Worm (Caenorhabditis elegans) whole organism, L4 larva: ENCODE results near the gene txt-19.
A peak's percentile ranks its signal among the peaks of the same experiment; 100 is the strongest.

Source experiments
- F49E8.2 ChIP-seq: sonication (generic microtip); optimal IDR thresholded peaks from 2 replicates; lab custom pipeline; 2016; ENCODE audit warnings: missing compliant biosample characterization, mild to moderate bottlenecking, missing genetic modification characterization, borderline replicate concordance
- R02D3.7 ChIP-seq: fragments of 150-350 bp; sonication (generic microtip); optimal IDR thresholded peaks from 3 replicates; lab custom pipeline; 2014; ENCODE audit warnings: missing biosample characterization, missing genetic modification characterization
- ZK337.2 ChIP-seq: fragments of 200-800 bp; sonication (Bioruptor generic); IDR thresholded peaks from 2 replicates; pipeline ENCODE4 v1.3.6; 2022; ENCODE audit warnings: missing genetic modification reagents, missing genetic modification characterization, missing compliant biosample characterization
- arid-1 ChIP-seq: fragments of 200-800 bp; sonication (Bioruptor generic); conservative IDR thresholded peaks from 2 replicates; pipeline ENCODE4 v1.3.6; 2022; ENCODE audit warnings: missing genetic modification reagents, missing genetic modification characterization, missing compliant biosample characterization
- ceh-20 ChIP-seq: fragments of 200-800 bp; sonication (Bioruptor generic); IDR thresholded peaks from 2 replicates; pipeline ENCODE4 v1.3.6; 2022; ENCODE audit warnings: missing genetic modification reagents, missing genetic modification characterization, missing compliant biosample characterization
- ceh-28 ChIP-seq: fragments of 150-350 bp; optimal IDR thresholded peaks from 2 replicates; lab custom pipeline; 2014; ENCODE audit warnings: missing biosample characterization, missing genetic modification reagents, missing genetic modification characterization
- ceh-32 ChIP-seq: sonication (generic microtip); optimal IDR thresholded peaks from 2 replicates; lab custom pipeline; 2016; ENCODE audit warnings: mild to moderate bottlenecking, missing genetic modification characterization, missing compliant biosample characterization; ENCODE audit not compliant: poor library complexity
- ceh-44 ChIP-seq: fragments of 200-800 bp; sonication (Bioruptor generic); IDR thresholded peaks from 2 replicates; pipeline ENCODE4 v1.3.6; 2022; ENCODE audit warnings: missing genetic modification reagents, missing genetic modification characterization, missing compliant biosample characterization
- ces-1 ChIP-seq: fragments of 150-350 bp; sonication (generic microtip); optimal IDR thresholded peaks from 4 replicates; lab custom pipeline; 2014; ENCODE audit warnings: missing biosample characterization, missing genetic modification reagents, missing genetic modification characterization
- cey-2 ChIP-seq: sonication (generic microtip); optimal IDR thresholded peaks from 3 replicates; lab custom pipeline; 2017; ENCODE audit warnings: missing genetic modification characterization, mild to moderate bottlenecking, missing compliant biosample characterization, antibody characterized with exemption, borderline replicate concordance; ENCODE audit not compliant: insufficient read depth
- daf-12 ChIP-seq: fragments of 150-350 bp; optimal IDR thresholded peaks from 2 replicates; lab custom pipeline; 2014; ENCODE audit warnings: missing biosample characterization, missing genetic modification reagents, missing genetic modification characterization
- daf-16 ChIP-seq, 3 experiments: sonication (generic microtip); optimal IDR thresholded peaks; 2 replicates each; lab custom pipeline; 2016 to 2017; ENCODE audit warnings: missing genetic modification characterization in 3 of 3, missing genetic modification reagents in 3 of 3, mild to moderate bottlenecking in 2 of 3, missing compliant biosample characterization in 2 of 3, missing biosample characterization in 1 of 3, moderate library complexity in 1 of 3
- dmd-6 ChIP-seq: fragments of 200-800 bp; sonication (Bioruptor generic); IDR thresholded peaks from 2 replicates; pipeline ENCODE4 v1.3.6; 2022; ENCODE audit warnings: missing genetic modification reagents, missing genetic modification characterization, missing compliant biosample characterization
- dpl-1 ChIP-seq: fragments of 150-350 bp; optimal IDR thresholded peaks from 2 replicates; lab custom pipeline; 2014; ENCODE audit warnings: missing biosample characterization, missing genetic modification reagents, missing genetic modification characterization
- duxl-1 ChIP-seq: sonication (generic microtip); optimal IDR thresholded peaks from 2 replicates; lab custom pipeline; 2016; ENCODE audit warnings: mild to moderate bottlenecking, missing genetic modification characterization, moderate library complexity, missing compliant biosample characterization; ENCODE audit not compliant: poor library complexity
- dve-1 ChIP-seq: sonication (generic microtip); optimal IDR thresholded peaks from 2 replicates; lab custom pipeline; 2017; ENCODE audit warnings: antibody characterized with exemption, mild to moderate bottlenecking, missing genetic modification characterization, missing compliant biosample characterization; ENCODE audit not compliant: insufficient read depth
- egl-27 ChIP-seq: sonication (generic microtip); optimal IDR thresholded peaks from 3 replicates; lab custom pipeline; 2017; ENCODE audit warnings: missing biosample characterization, missing genetic modification reagents, missing genetic modification characterization
- egl-43 ChIP-seq: fragments of 200-800 bp; sonication (Bioruptor generic); IDR thresholded peaks from 2 replicates; pipeline ENCODE4 v1.3.6; 2022; ENCODE audit warnings: missing genetic modification reagents, missing genetic modification characterization, missing compliant biosample characterization
- fkh-10 ChIP-seq: fragments of 150-350 bp; optimal IDR thresholded peaks from 2 replicates; lab custom pipeline; 2014; ENCODE audit warnings: missing biosample characterization, missing genetic modification reagents, missing genetic modification characterization
- hif-1 ChIP-seq, 2 experiments: sonication (generic microtip); optimal IDR thresholded peaks; 2 replicates each; lab custom pipeline; 2016 to 2017; ENCODE audit warnings: missing compliant biosample characterization in 2 of 2, missing genetic modification characterization in 2 of 2, missing genetic modification reagents in 2 of 2, missing genotype in 2 of 2, mild to moderate bottlenecking in 1 of 2
- hlh-11 ChIP-seq: fragments of 200-800 bp; sonication (Bioruptor generic); optimal IDR thresholded peaks from 2 replicates; lab custom pipeline; 2018; ENCODE audit warnings: mild to moderate bottlenecking, missing genetic modification characterization, missing compliant biosample characterization
- lin-13 ChIP-seq: fragments of 150-350 bp; optimal IDR thresholded peaks from 2 replicates; lab custom pipeline; 2014; ENCODE audit warnings: missing biosample characterization, missing genetic modification reagents, missing genetic modification characterization
- lin-39 ChIP-seq: fragments of 150-350 bp; optimal IDR thresholded peaks from 2 replicates; lab custom pipeline; 2014; ENCODE audit warnings: missing biosample characterization, missing genetic modification reagents, missing genetic modification characterization
- lir-3 ChIP-seq: sonication (generic microtip); optimal IDR thresholded peaks from 2 replicates; lab custom pipeline; 2016; ENCODE audit warnings: mild to moderate bottlenecking, missing genetic modification characterization, missing compliant biosample characterization
- madf-5 ChIP-seq, 2 experiments: fragments of 200-800 bp; sonication (Bioruptor generic); IDR thresholded peaks; 2 replicates each; pipeline ENCODE4 v1.3.6; 2022; ENCODE audit warnings: missing compliant biosample characterization in 2 of 2, missing genetic modification characterization in 2 of 2
- mdt-29 ChIP-seq: fragments of 200-800 bp; sonication (Bioruptor generic); IDR thresholded peaks from 2 replicates; pipeline ENCODE4 v1.3.6; 2022; ENCODE audit warnings: missing genetic modification reagents, missing genetic modification characterization, missing compliant biosample characterization
- mes-2 ChIP-seq: sonication (generic microtip); optimal IDR thresholded peaks from 2 replicates; lab custom pipeline; 2016; ENCODE audit warnings: missing genotype, mild to moderate bottlenecking, missing genetic modification characterization, missing compliant biosample characterization; ENCODE audit not compliant: poor library complexity, severe bottlenecking
- mxl-2 ChIP-seq: fragments of 200-800 bp; sonication (Bioruptor generic); conservative IDR thresholded peaks from 2 replicates; pipeline ENCODE4 v1.3.6; 2022; ENCODE audit warnings: missing genetic modification reagents, missing genetic modification characterization, missing compliant biosample characterization
- nhr-10 ChIP-seq: fragments of 150-350 bp; optimal IDR thresholded peaks from 2 replicates; lab custom pipeline; 2014; ENCODE audit warnings: missing biosample characterization, missing genetic modification characterization
- nhr-11 ChIP-seq: fragments of 150-350 bp; optimal IDR thresholded peaks from 2 replicates; lab custom pipeline; 2014; ENCODE audit warnings: missing biosample characterization, missing genetic modification characterization
- nhr-111 ChIP-seq: fragments of 200-800 bp; sonication (Bioruptor generic); optimal IDR thresholded peaks from 2 replicates; lab custom pipeline; 2018; ENCODE audit warnings: mild to moderate bottlenecking, missing genetic modification characterization, missing compliant biosample characterization
- nhr-25 ChIP-seq: sonication (generic microtip); optimal IDR thresholded peaks from 2 replicates; lab custom pipeline; 2017; ENCODE audit warnings: missing genetic modification characterization, mild to moderate bottlenecking, missing compliant biosample characterization, antibody characterized with exemption, moderate library complexity, borderline replicate concordance; ENCODE audit not compliant: insufficient read depth
- nhr-41 ChIP-seq: fragments of 200-800 bp; sonication (Bioruptor generic); IDR thresholded peaks from 2 replicates; pipeline ENCODE4 v1.3.6; 2022; ENCODE audit warnings: missing genetic modification reagents, missing genetic modification characterization, missing compliant biosample characterization
- nhr-42 ChIP-seq: fragments of 200-800 bp; sonication (Bioruptor generic); IDR thresholded peaks from 2 replicates; pipeline ENCODE4 v1.3.6; 2022; ENCODE audit warnings: missing genetic modification characterization, missing compliant biosample characterization
- nhr-48 ChIP-seq: sonication (generic microtip); optimal IDR thresholded peaks from 2 replicates; lab custom pipeline; 2016; ENCODE audit warnings: mild to moderate bottlenecking, missing genetic modification characterization, missing compliant biosample characterization
- nhr-6 ChIP-seq: fragments of 150-350 bp; optimal IDR thresholded peaks from 2 replicates; lab custom pipeline; 2014; ENCODE audit warnings: missing biosample characterization, missing genetic modification characterization
- php-3 ChIP-seq: fragments of 200-800 bp; sonication (Bioruptor generic); IDR thresholded peaks from 2 replicates; pipeline ENCODE4 v1.3.6; 2022; ENCODE audit warnings: missing genetic modification reagents, missing genetic modification characterization, missing compliant biosample characterization
- pqm-1 ChIP-seq: sonication (generic microtip); optimal IDR thresholded peaks from 2 replicates; lab custom pipeline; 2017; ENCODE audit warnings: missing biosample characterization, missing genetic modification characterization
- rbr-2 ChIP-seq: sonication (generic microtip); optimal IDR thresholded peaks from 2 replicates; lab custom pipeline; 2016; ENCODE audit warnings: missing genotype, missing genetic modification characterization, missing compliant biosample characterization
- skn-1 ChIP-seq: fragments of 150-350 bp; optimal IDR thresholded peaks from 2 replicates; lab custom pipeline; 2014; ENCODE audit warnings: missing biosample characterization, missing genetic modification characterization
- spr-1 ChIP-seq: sonication (generic microtip); optimal IDR thresholded peaks from 2 replicates; lab custom pipeline; 2016; ENCODE audit warnings: mild to moderate bottlenecking, missing genetic modification characterization, missing compliant biosample characterization
- tra-1 ChIP-seq: fragments of 200-800 bp; sonication (Bioruptor generic); IDR thresholded peaks from 2 replicates; pipeline ENCODE4 v1.3.6; 2022; ENCODE audit warnings: missing genetic modification reagents, missing genetic modification characterization, missing compliant biosample characterization
- unc-39 ChIP-seq: sonication (generic microtip); optimal IDR thresholded peaks from 2 replicates; lab custom pipeline; 2017; ENCODE audit warnings: missing biosample characterization, missing genetic modification characterization
- zag-1 ChIP-seq: fragments of 150-350 bp; optimal IDR thresholded peaks from 2 replicates; lab custom pipeline; 2014; ENCODE audit warnings: missing biosample characterization, missing genetic modification characterization
- zfp-2 ChIP-seq: sonication (generic microtip); optimal IDR thresholded peaks from 2 replicates; lab custom pipeline; 2016; ENCODE audit warnings: mild to moderate bottlenecking, missing genetic modification characterization, missing compliant biosample characterization
- zip-11 ChIP-seq: fragments of 200-800 bp; sonication (Bioruptor generic); IDR thresholded peaks from 2 replicates; pipeline ENCODE4 v1.3.6; 2022; ENCODE audit warnings: missing genetic modification characterization, missing compliant biosample characterization
- zip-2 ChIP-seq: fragments of 150-350 bp; optimal IDR thresholded peaks from 2 replicates; lab custom pipeline; 2014; ENCODE audit warnings: missing biosample characterization, missing genetic modification characterization
- ztf-7 ChIP-seq: fragments of 150-350 bp; optimal IDR thresholded peaks from 2 replicates; lab custom pipeline; 2014; ENCODE audit warnings: missing biosample characterization, missing genetic modification characterization

txt-19 gene

DNA sequence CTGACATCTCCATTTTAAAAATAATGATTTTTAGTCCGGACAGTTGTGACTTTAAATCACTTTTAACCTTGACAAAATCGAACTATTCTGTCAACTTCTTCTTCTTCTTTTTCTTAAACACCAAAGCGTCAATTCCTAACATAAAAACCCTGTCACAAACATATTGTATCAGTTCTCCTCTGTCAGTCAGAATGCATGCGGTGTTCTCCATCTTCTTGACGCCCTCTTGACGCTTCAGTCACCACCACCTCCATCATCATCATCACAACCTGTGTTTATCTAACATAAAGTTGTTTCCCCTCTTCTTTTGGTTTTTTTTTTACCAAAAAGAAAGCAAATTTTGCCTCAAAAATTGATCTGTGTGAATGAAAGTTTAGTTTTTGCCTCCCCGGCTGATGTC, 10.3 kb upstream of the txt-19 start (continued):
- TF ChIP-seq nhr-25 (tag; lab: Kevin White, UChicago) = no peak
- no peak for TF ChIP-seq nhr-42
- TF ChIP-seq ceh-44 (GFP tag; lab: Robert Waterston, UW) = no peak
- no peak for TF ChIP-seq F49E8.2 (tag; lab: Kevin White, UChicago)
- TF ChIP-seq madf-5 (GFP tag; IDR thresholded peaks at IDR 0.05; lab: Robert Waterston, UW) = no peak
- no peak for TF ChIP-seq ZK337.2 (GFP tag; lab: Robert Waterston, UW)
- TF ChIP-seq daf-12 (tag; lab: Kevin White, UChicago) = no peak
- TF ChIP-seq tra-1 = peak; percentile 69; the same call in 1 of the 2 replicates
- TF ChIP-seq ces-1 (GFP tag; lab: Kevin White, UChicago) = no peak
- peak; percentile 96 for TF ChIP-seq dmd-6
- no peak for TF ChIP-seq fkh-10 (GFP tag; lab: Kevin White, UChicago)
- no peak for TF ChIP-seq mxl-2 (GFP tag; lab: Robert Waterston, UW)
- no peak for TF ChIP-seq lin-39 (tag; lab: Kevin White, UChicago)
- TF ChIP-seq duxl-1 = no peak
- TF ChIP-seq hif-1 (tag; optimal IDR thresholded peaks at IDR 0.05; lab: Kevin White, UChicago) = no peak
- TF ChIP-seq egl-43 = no peak
- no peak for TF ChIP-seq zag-1
- no peak for TF ChIP-seq zip-2 (tag; lab: Kevin White, UChicago)
- no peak for TF ChIP-seq ceh-32 (tag; lab: Kevin White, UChicago)
- no peak for TF ChIP-seq pqm-1
- TF ChIP-seq nhr-11 (tag; lab: Kevin White, UChicago) = no peak
- no peak for TF ChIP-seq dpl-1 (GFP tag; lab: Kevin White, UChicago)
- TF ChIP-seq daf-16 (GFP tag; optimal IDR thresholded peaks at IDR 0.05; lab: Kevin White, UChicago) = no peak
- no peak for TF ChIP-seq daf-16 (tag; optimal IDR thresholded peaks at IDR 0.05; lab: Kevin White, UChicago)
- TF ChIP-seq rbr-2 = no peak
- TF ChIP-seq php-3 (GFP tag; lab: Robert Waterston, UW) = no peak
- no peak for TF ChIP-seq skn-1 (tag; lab: Kevin White, UChicago)
- no peak for TF ChIP-seq spr-1 (tag; lab: Kevin White, UChicago)
- no peak for TF ChIP-seq ceh-28 (tag; lab: Kevin White, UChicago)
- TF ChIP-seq nhr-111 (GFP tag; lab: Kevin White, UChicago) = no peak
- no peak for TF ChIP-seq lin-13 (GFP tag; lab: Kevin White, UChicago)
- no peak for TF ChIP-seq unc-39 (tag; lab: Kevin White, UChicago)
- TF ChIP-seq nhr-10 (tag; lab: Kevin White, UChicago) = no peak
- TF ChIP-seq mdt-29 (GFP tag; lab: Robert Waterston, UW) = no peak
- TF ChIP-seq nhr-41 (GFP tag; lab: Robert Waterston, UW) = no peak
- TF ChIP-seq zip-11 (GFP tag; lab: Robert Waterston, UW) = no peak
- TF ChIP-seq nhr-48 (tag; lab: Kevin White, UChicago) = peak; percentile 29
- 0 out of 2 replicates have a peak, but pooled peaks have one; percentile 11 for TF ChIP-seq ceh-20 (GFP tag; lab: Robert Waterston, UW)
- peak; percentile 6 for TF ChIP-seq hlh-11 (tag; lab: Kevin White, UChicago)
- no peak for TF ChIP-seq cey-2 (tag; lab: Kevin White, UChicago)
- no peak for TF ChIP-seq R02D3.7 (tag; lab: Kevin White, UChicago)
- TF ChIP-seq arid-1 (GFP tag; lab: Robert Waterston, UW) = no peak
- peak; percentile 2 for TF ChIP-seq nhr-6 (tag; lab: Kevin White, UChicago)
- no peak for TF ChIP-seq zfp-2 (tag; lab: Kevin White, UChicago)
- peak; percentile 56 for TF ChIP-seq dve-1 (tag; lab: Kevin White, UChicago)
- no peak for TF ChIP-seq ztf-7
- no peak for TF ChIP-seq lir-3 (tag; lab: Kevin White, UChicago)
- peak; percentile 2 for TF ChIP-seq mes-2 (tag; lab: Kevin White, UChicago)
- no peak for TF ChIP-seq egl-27
- TF ChIP-seq, all 104 proteins: peak for 12
